Worm (Caenorhabditis elegans) whole organism, L4/young adult: ENCODE results near the gene mtr-4.

Experiments used
- W03F9.2 ChIP-seq: fragments of 150-350 bp; optimal IDR thresholded peaks from 2 replicates; lab custom pipeline; 2014; ENCODE audit warnings: missing biosample characterization, missing genetic modification characterization
- dao-5 ChIP-seq: sonication (generic microtip); optimal IDR thresholded peaks from 2 replicates; lab custom pipeline; 2016; ENCODE audit warnings: missing genotype, missing genetic modification characterization, moderate library complexity, missing compliant biosample characterization

DNA sequence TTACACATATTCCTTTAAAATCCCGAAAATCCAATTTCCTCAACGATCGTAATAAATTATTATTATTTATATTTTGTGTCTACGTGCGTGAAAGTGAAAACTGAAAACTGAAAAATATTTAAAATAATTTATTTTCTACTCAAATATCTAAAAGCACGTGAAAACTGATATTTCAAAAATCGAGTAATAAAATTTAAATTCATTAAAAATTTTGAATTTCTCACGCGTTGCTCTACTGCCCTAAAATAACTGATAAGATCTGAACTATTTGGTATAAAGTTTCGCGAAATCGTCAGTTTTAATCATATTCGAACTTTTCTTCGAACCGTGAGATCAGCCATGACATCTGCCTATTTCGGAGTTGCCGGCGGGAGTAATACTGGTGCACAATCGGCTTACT is 26.8 kb downstream of the mtr-4 start, which contains the start of gene ssq-1:
- TF ChIP-seq W03F9.2 (tag; lab: Kevin White, UChicago) = no peak
- no peak for TF ChIP-seq dao-5 (tag; lab: Kevin White, UChicago)
